Worm (Caenorhabditis elegans) whole organism, mixed stage, embryonic: ENCODE measurements around the gene H12D21.11.

Experiments used
- blmp-1 ChIP-seq: fragments of 150-350 bp; optimal IDR thresholded peaks from 2 replicates; lab custom pipeline; 2014; ENCODE audit warnings: missing biosample characterization, missing genetic modification characterization
- drap-1 ChIP-seq: fragments of 200-800 bp; sonication (Bioruptor generic); optimal IDR thresholded peaks from 3 replicates; lab custom pipeline; 2018; ENCODE audit warnings: mild to moderate bottlenecking, missing genetic modification characterization, missing compliant biosample characterization
- lin-13 ChIP-seq: fragments of 150-350 bp; optimal IDR thresholded peaks from 2 replicates; lab custom pipeline; 2014; ENCODE audit warnings: missing biosample characterization, missing genetic modification characterization
- pha-4 ChIP-seq: fragments of 150-350 bp; optimal IDR thresholded peaks from 2 replicates; lab custom pipeline; 2018; ENCODE audit warnings: missing biosample characterization, missing genetic modification reagents, missing genetic modification characterization
- snpc-4 ChIP-seq: fragments of 150-350 bp; optimal IDR thresholded peaks from 2 replicates; lab custom pipeline; 2014; ENCODE audit warnings: missing biosample characterization, missing genetic modification characterization
- unc-39 ChIP-seq: fragments of 150-350 bp; optimal IDR thresholded peaks from 2 replicates; lab custom pipeline; 2014; ENCODE audit warnings: missing biosample characterization, missing genetic modification characterization
- unc-62 ChIP-seq: fragments of 150-350 bp; optimal IDR thresholded peaks from 2 replicates; lab custom pipeline; 2014; ENCODE audit warnings: missing biosample characterization, missing genetic modification reagents, missing genetic modification characterization

- TF ChIP-seq snpc-4 (tag; lab: Kevin White, UChicago) (no peak), pha-4 (tag; lab: Kevin White, UChicago) (no peak), unc-39 (tag; lab: Kevin White, UChicago) (no peak), lin-13 (tag; lab: Kevin White, UChicago) (no peak), blmp-1 (tag; lab: Kevin White, UChicago) (no peak), drap-1 (GFP tag; lab: Kevin White, UChicago) (no peak), unc-62 (no peak)
Observed at ce11 chrV:14910758-14911157, 4.9 kb upstream of the H12D21.11 start.
